Fruit fly (Drosophila melanogaster) whole organism, prepupa: ENCODE measurements around the gene CG15882.

Experiments
- Blimp-1 ChIP-seq: fragments of 200-800 bp; sonication (Bioruptor generic); optimal IDR thresholded peaks from 3 replicates; lab custom pipeline; 2017; ENCODE audit warnings: missing biosample characterization, missing genetic modification characterization, mild to moderate bottlenecking, moderate library complexity, missing genetic modification reagents
- CG10631 ChIP-seq: fragments of 200-800 bp; sonication (Bioruptor generic); optimal IDR thresholded peaks from 2 replicates; lab custom pipeline; 2016; ENCODE audit warnings: missing biosample characterization, missing genetic modification characterization
- CG11294 ChIP-seq: fragments of 200-800 bp; sonication (Bioruptor generic); IDR thresholded peaks from 2 replicates; pipeline ENCODE4 v1.3.6; 2022; ENCODE audit warnings: missing biosample characterization, missing genetic modification characterization
- CG11762 ChIP-seq: fragments of 200-800 bp; sonication (Bioruptor generic); optimal IDR thresholded peaks from 3 replicates; lab custom pipeline; 2016; ENCODE audit warnings: missing biosample characterization, missing genetic modification characterization; ENCODE audit not compliant: insufficient read depth
- CG11902 ChIP-seq: fragments of 200-800 bp; sonication (Bioruptor generic); optimal IDR thresholded peaks from 3 replicates; lab custom pipeline; 2016; ENCODE audit warnings: missing biosample characterization, missing genetic modification characterization
- CG15336 ChIP-seq: fragments of 200-800 bp; sonication (Bioruptor generic); IDR thresholded peaks from 2 replicates; pipeline ENCODE4 v1.3.6; 2022; ENCODE audit warnings: missing biosample characterization, missing genetic modification characterization
- CG1621 ChIP-seq: fragments of 200-800 bp; sonication (Bioruptor generic); optimal IDR thresholded peaks from 3 replicates; lab custom pipeline; 2018; ENCODE audit warnings: missing biosample characterization, mild to moderate bottlenecking, missing genetic modification characterization
- CG16779 ChIP-seq: fragments of 200-800 bp; sonication (Bioruptor generic); optimal IDR thresholded peaks from 3 replicates; lab custom pipeline; 2017; ENCODE audit warnings: missing biosample characterization, mild to moderate bottlenecking, missing genetic modification characterization
- CG3032 ChIP-seq: fragments of 200-800 bp; optimal IDR thresholded peaks from 2 replicates; lab custom pipeline; 2019; ENCODE audit warnings: missing biosample characterization, mild to moderate bottlenecking, missing genetic modification characterization, moderate library complexity
- CG31627 ChIP-seq: fragments of 200-800 bp; sonication (Bioruptor generic); optimal IDR thresholded peaks from 3 replicates; lab custom pipeline; 2016; ENCODE audit warnings: missing biosample characterization, missing genetic modification characterization
- CG32006 ChIP-seq: fragments of 200-800 bp; sonication (Bioruptor generic); optimal IDR thresholded peaks from 3 replicates; lab custom pipeline; 2017; ENCODE audit warnings: missing biosample characterization, mild to moderate bottlenecking, missing genetic modification characterization
- CG3919 ChIP-seq: fragments of 200-800 bp; sonication (Bioruptor generic); optimal IDR thresholded peaks from 3 replicates; lab custom pipeline; 2016; ENCODE audit warnings: missing biosample characterization, missing genetic modification characterization
- CG4318 ChIP-seq: fragments of 200-800 bp; sonication (Bioruptor generic); optimal IDR thresholded peaks from 3 replicates; lab custom pipeline; 2017; ENCODE audit warnings: missing biosample characterization, mild to moderate bottlenecking, missing genetic modification characterization
- CG6163 ChIP-seq: fragments of 200-800 bp; sonication (Bioruptor generic); IDR thresholded peaks from 3 replicates; pipeline ENCODE4 v1.3.6; 2022; ENCODE audit warnings: missing biosample characterization, missing genetic modification characterization
- CG6276 ChIP-seq: fragments of 200-800 bp; sonication (Bioruptor generic); optimal IDR thresholded peaks from 2 replicates; lab custom pipeline; 2017; ENCODE audit warnings: missing biosample characterization, mild to moderate bottlenecking, missing genetic modification characterization
- CG6792 ChIP-seq: fragments of 200-800 bp; sonication (Bioruptor generic); optimal IDR thresholded peaks from 3 replicates; lab custom pipeline; 2016; ENCODE audit warnings: missing biosample characterization, missing genetic modification characterization
- CG6808 ChIP-seq: fragments of 200-800 bp; sonication (Bioruptor generic); optimal IDR thresholded peaks from 3 replicates; lab custom pipeline; 2017; ENCODE audit warnings: missing biosample characterization, missing genetic modification characterization, mild to moderate bottlenecking, moderate library complexity, missing genetic modification reagents
- CG6854 ChIP-seq: fragments of 200-800 bp; sonication (Bioruptor generic); optimal IDR thresholded peaks from 2 replicates; lab custom pipeline; 2017; ENCODE audit warnings: missing biosample characterization, mild to moderate bottlenecking, missing genetic modification characterization
- CG8119 ChIP-seq: fragments of 200-800 bp; sonication (Bioruptor generic); IDR thresholded peaks from 3 replicates; pipeline ENCODE4 v1.3.6; 2022; ENCODE audit warnings: missing biosample characterization, missing genetic modification characterization
- CG8632 ChIP-seq: fragments of 200-800 bp; sonication (Bioruptor generic); optimal IDR thresholded peaks from 3 replicates; lab custom pipeline; 2016; ENCODE audit warnings: missing biosample characterization, missing genetic modification characterization
- Eip75B ChIP-seq: fragments of 200-800 bp; sonication (Bioruptor generic); optimal IDR thresholded peaks from 3 replicates; lab custom pipeline; 2016; ENCODE audit warnings: missing biosample characterization, missing genetic modification characterization
- Eip78C ChIP-seq: fragments of 200-800 bp; sonication (Bioruptor generic); peaks from one replicate; lab custom pipeline; 2016; ENCODE audit warnings: missing biosample characterization, missing genetic modification characterization
- Eip93F ChIP-seq: fragments of 200-800 bp; sonication (Bioruptor generic); optimal IDR thresholded peaks from 2 replicates; lab custom pipeline; 2016; ENCODE audit warnings: missing biosample characterization, mild to moderate bottlenecking, missing genetic modification characterization
- Ets21C ChIP-seq: fragments of 200-800 bp; sonication (Bioruptor generic); optimal IDR thresholded peaks from 3 replicates; lab custom pipeline; 2016; ENCODE audit warnings: missing biosample characterization, missing genetic modification characterization
- Ets96B ChIP-seq: fragments of 200-800 bp; optimal IDR thresholded peaks from 2 replicates; lab custom pipeline; 2019; ENCODE audit warnings: missing biosample characterization, mild to moderate bottlenecking, missing genetic modification characterization, moderate library complexity
- Gug ChIP-seq: fragments of 200-800 bp; sonication (Bioruptor generic); IDR thresholded peaks from 2 replicates; pipeline ENCODE4 v1.3.6; 2022; ENCODE audit warnings: missing biosample characterization, missing genetic modification characterization
- Hr38 ChIP-seq: sonication (Bioruptor generic); optimal IDR thresholded peaks from 2 replicates; lab custom pipeline; 2016; ENCODE audit warnings: missing biosample characterization, missing genetic modification characterization
- Hr39 ChIP-seq: fragments of 200-800 bp; sonication (Bioruptor generic); optimal IDR thresholded peaks from 2 replicates; lab custom pipeline; 2016; ENCODE audit warnings: missing biosample characterization, missing genetic modification characterization
- Hr4 ChIP-seq: fragments of 200-800 bp; sonication (Bioruptor generic); optimal IDR thresholded peaks from 3 replicates; lab custom pipeline; 2016; ENCODE audit warnings: missing biosample characterization, missing genetic modification characterization
- Lpt ChIP-seq: fragments of 200-800 bp; sonication (Bioruptor generic); optimal IDR thresholded peaks from 3 replicates; lab custom pipeline; 2016; ENCODE audit warnings: missing biosample characterization, missing genetic modification characterization
- OdsH ChIP-seq: fragments of 200-800 bp; sonication (Bioruptor generic); optimal IDR thresholded peaks from 3 replicates; lab custom pipeline; 2016; ENCODE audit warnings: missing biosample characterization, missing genetic modification characterization
- Smox ChIP-seq: fragments of 200-800 bp; sonication (Bioruptor generic); optimal IDR thresholded peaks from 3 replicates; lab custom pipeline; 2016; ENCODE audit warnings: missing biosample characterization, missing genetic modification characterization
- Sox102F ChIP-seq: fragments of 200-800 bp; sonication (Bioruptor generic); optimal IDR thresholded peaks from 2 replicates; lab custom pipeline; 2016; ENCODE audit warnings: missing biosample characterization, mild to moderate bottlenecking, missing genetic modification characterization
- Sox14 ChIP-seq: fragments of 200-800 bp; sonication (Bioruptor generic); optimal IDR thresholded peaks from 3 replicates; lab custom pipeline; 2016; ENCODE audit warnings: missing biosample characterization, missing genetic modification characterization
- Sox15 ChIP-seq: fragments of 200-800 bp; sonication (Bioruptor generic); optimal IDR thresholded peaks from 3 replicates; lab custom pipeline; 2016; ENCODE audit warnings: missing biosample characterization, missing genetic modification characterization
- achi ChIP-seq: fragments of 200-800 bp; sonication (Bioruptor generic); optimal IDR thresholded peaks from 3 replicates; lab custom pipeline; 2016; ENCODE audit warnings: missing biosample characterization, missing genetic modification characterization
- acj6 ChIP-seq: fragments of 200-800 bp; sonication (Bioruptor generic); optimal IDR thresholded peaks from 3 replicates; lab custom pipeline; 2016; ENCODE audit warnings: missing biosample characterization, missing genetic modification characterization
- cyc ChIP-seq: fragments of 200-800 bp; sonication (Bioruptor generic); optimal IDR thresholded peaks from 3 replicates; lab custom pipeline; 2016; ENCODE audit warnings: missing biosample characterization, missing genetic modification characterization
- dac ChIP-seq: fragments of 200-800 bp; sonication (Bioruptor generic); optimal IDR thresholded peaks from 2 replicates; lab custom pipeline; 2017; ENCODE audit warnings: missing biosample characterization, mild to moderate bottlenecking, missing genetic modification characterization
- dsx ChIP-seq: fragments of 200-800 bp; optimal IDR thresholded peaks from 3 replicates; lab custom pipeline; 2019; ENCODE audit warnings: missing biosample characterization, mild to moderate bottlenecking, missing genetic modification characterization, moderate library complexity; ENCODE audit not compliant: poor library complexity, severe bottlenecking
- fd59A ChIP-seq: fragments of 200-800 bp; sonication (Bioruptor generic); optimal IDR thresholded peaks from 2 replicates; lab custom pipeline; 2017; ENCODE audit warnings: missing biosample characterization, mild to moderate bottlenecking, missing genetic modification characterization, missing genetic modification reagents
- fkh ChIP-seq: fragments of 200-800 bp; sonication (Bioruptor generic); optimal IDR thresholded peaks from 3 replicates; lab custom pipeline; 2017; ENCODE audit warnings: missing biosample characterization, mild to moderate bottlenecking, missing genetic modification characterization, moderate library complexity
- lz ChIP-seq: fragments of 200-800 bp; sonication (Bioruptor generic); optimal IDR thresholded peaks from 3 replicates; lab custom pipeline; 2016; ENCODE audit warnings: missing biosample characterization, missing genetic modification characterization
- pdm3 ChIP-seq: fragments of 200-800 bp; sonication (Bioruptor generic); optimal IDR thresholded peaks from 3 replicates; lab custom pipeline; 2016; ENCODE audit warnings: missing biosample characterization, missing genetic modification characterization
- spab ChIP-seq: fragments of 200-800 bp; sonication (Bioruptor generic); optimal IDR thresholded peaks from 2 replicates; lab custom pipeline; 2017; ENCODE audit warnings: missing biosample characterization, mild to moderate bottlenecking, missing genetic modification characterization, missing genetic modification reagents
- ss ChIP-seq, 2 experiments: fragments of 200-800 bp; sonication (Bioruptor generic); optimal IDR thresholded peaks; 2 replicates in 1 of 2; 3 replicates in 1 of 2; lab custom pipeline; 2017 to 2018; ENCODE audit warnings: mild to moderate bottlenecking in 2 of 2, missing biosample characterization in 2 of 2, missing genetic modification characterization in 2 of 2, moderate library complexity in 1 of 2
- svp ChIP-seq: fragments of 200-800 bp; sonication (Bioruptor generic); peaks from one replicate; lab custom pipeline; 2016; ENCODE audit warnings: missing biosample characterization, missing genetic modification characterization
- topi ChIP-seq: fragments of 200-800 bp; sonication (Bioruptor generic); optimal IDR thresholded peaks from 3 replicates; lab custom pipeline; 2016; ENCODE audit warnings: missing biosample characterization, missing genetic modification characterization
- vri ChIP-seq: fragments of 200-800 bp; sonication (Bioruptor generic); optimal IDR thresholded peaks from 3 replicates; lab custom pipeline; 2016; ENCODE audit warnings: missing biosample characterization, mild to moderate bottlenecking, missing genetic modification characterization

The CG15882 gene

dm6 chrX:19124288-19124687 lies at the start of gene CG15882:
CG15882 (minus strand) TSS chrX:19124388.
- TF ChIP-seq Ets96B (tag; lab: Kevin White, UChicago): no peak
- no peak for TF ChIP-seq Eip93F (GFP tag; lab: Kevin White, UChicago)
- TF ChIP-seq topi (GFP tag; lab: Kevin White, UChicago): no peak
- no peak for TF ChIP-seq fkh (GFP tag; lab: Kevin White, UChicago)
- TF ChIP-seq CG8119 (GFP tag; lab: Robert Waterston, UW): no peak
- no peak for TF ChIP-seq CG3032

- no peak for TF ChIP-seq Eip93F (GFP tag; lab: Kevin White, UChicago)
- 0 out of 2 replicates have a peak, but pooled peaks have one; percentile 13 for TF ChIP-seq CG11294 (GFP tag; lab: Robert Waterston, UW)
- TF ChIP-seq CG6854 (GFP tag; lab: Kevin White, UChicago): no peak
- TF ChIP-seq CG6276 (GFP tag; lab: Kevin White, UChicago): peak; percentile 22
- peak; percentile 60 for TF ChIP-seq pdm3 (GFP tag; lab: Kevin White, UChicago)
- no peak for TF ChIP-seq vri
- peak; percentile 34 for TF ChIP-seq CG31627 (GFP tag; lab: Kevin White, UChicago)
- no peak for TF ChIP-seq Sox15 (GFP tag; lab: Kevin White, UChicago)
- TF ChIP-seq CG11902 (GFP tag; lab: Kevin White, UChicago): no peak
- TF ChIP-seq Hr4 (GFP tag; lab: Kevin White, UChicago): peak; percentile 58
- TF ChIP-seq Eip78C (GFP tag; lab: Kevin White, UChicago): peak; percentile 85
- no peak for TF ChIP-seq Sox102F (GFP tag; lab: Kevin White, UChicago)
- TF ChIP-seq Ets21C (GFP tag; lab: Kevin White, UChicago): no peak
- peak; percentile 41 for TF ChIP-seq Lpt (GFP tag; lab: Kevin White, UChicago)
- TF ChIP-seq OdsH (GFP tag; lab: Kevin White, UChicago): peak; percentile 48
- TF ChIP-seq CG10631: peak; percentile 46
- TF ChIP-seq CG8119 (GFP tag; lab: Robert Waterston, UW): peak; percentile 62; the same call in 2 of the 3 replicates
- peak; percentile 39 for TF ChIP-seq Sox14 (GFP tag; lab: Kevin White, UChicago)
- TF ChIP-seq CG16779: no peak
- TF ChIP-seq CG6792: peak; percentile 20
- peak; percentile 61 for TF ChIP-seq CG3919
- TF ChIP-seq svp (GFP tag; lab: Kevin White, UChicago): no peak
- peak; percentile 49 for TF ChIP-seq spab
- TF ChIP-seq CG3032: peak; percentile 58
- peak; percentile 13 for TF ChIP-seq cyc
- no peak for TF ChIP-seq CG11762
- no peak for TF ChIP-seq Blimp-1 (GFP tag; lab: Kevin White, UChicago)
- TF ChIP-seq dac (GFP tag; lab: Kevin White, UChicago): no peak
- peak; percentile 1 for TF ChIP-seq CG4318
- TF ChIP-seq Smox: no peak
- TF ChIP-seq CG1621 (tag; lab: Kevin White, UChicago): peak; percentile 54
- peak; percentile 42 for TF ChIP-seq fd59A (GFP tag; lab: Kevin White, UChicago)
- TF ChIP-seq CG15336 (GFP tag; lab: Robert Waterston, UW): peak; percentile 58
- peak; percentile 9 for TF ChIP-seq Hr39 (GFP tag; lab: Kevin White, UChicago)
- TF ChIP-seq CG6808 (GFP tag; lab: Kevin White, UChicago): peak; percentile 41
- TF ChIP-seq Eip75B (GFP tag; lab: Kevin White, UChicago): peak; percentile 35
- TF ChIP-seq achi: peak; percentile 58
- TF ChIP-seq CG8632 (GFP tag; lab: Kevin White, UChicago): no peak
- peak; percentile 39 for TF ChIP-seq ss (GFP tag; optimal IDR thresholded peaks at IDR 0.05; lab: Kevin White, UChicago)
- peak; percentile 62 for TF ChIP-seq dsx
- TF ChIP-seq Ets96B (tag; lab: Kevin White, UChicago): peak; percentile 57
- TF ChIP-seq CG32006 (GFP tag; lab: Kevin White, UChicago): peak; percentile 52
- no peak for TF ChIP-seq fkh (GFP tag; lab: Kevin White, UChicago)
- TF ChIP-seq CG6163 (GFP tag; lab: Robert Waterston, UW): peak; percentile 62
- TF ChIP-seq lz (GFP tag; lab: Kevin White, UChicago): peak; percentile 16
- peak; percentile 53 for TF ChIP-seq acj6 (GFP tag; lab: Kevin White, UChicago)
- peak; percentile 35; the same call in 1 of the 2 replicates for TF ChIP-seq Gug (GFP tag; lab: Robert Waterston, UW)
- no peak for TF ChIP-seq Hr38
Measured at dm6 chrX:19172955-19173354, 48.8 kb upstream of the CG15882 start.
